Fruit fly (Drosophila melanogaster) whole organism, embryonic: ENCODE measurements around the gene Sirup.

ENCODE experiments used
- Ada2b ChIP-seq: fragments of 200-800 bp; sonication (Bioruptor generic); IDR thresholded peaks from 2 replicates; pipeline ENCODE4 v1.3.6; 2022; ENCODE audit warnings: missing biosample characterization, missing genetic modification characterization
- Awh ChIP-seq: fragments of 200-800 bp; sonication (Bioruptor generic); IDR thresholded peaks from 2 replicates; pipeline ENCODE4, ENCODE4 v1.3.6; 2022; ENCODE audit warnings: missing biosample characterization, missing genetic modification characterization
- CG10462 ChIP-seq: fragments of 200-800 bp; sonication (Bioruptor generic); optimal IDR thresholded peaks from 2 replicates; lab custom pipeline; 2016; ENCODE audit warnings: missing biosample characterization, missing genetic modification characterization
- CG11456 ChIP-seq: fragments of 200-800 bp; sonication (Bioruptor generic); IDR thresholded peaks from 3 replicates; pipeline ENCODE4 v1.3.6; 2022; ENCODE audit warnings: missing biosample characterization, missing genetic modification characterization
- CG1233 ChIP-seq: fragments of 200-800 bp; sonication (Bioruptor generic); optimal IDR thresholded peaks from 4 replicates; lab custom pipeline; 2018; ENCODE audit warnings: missing biosample characterization, mild to moderate bottlenecking, missing genetic modification characterization
- CG13424 ChIP-seq: fragments of 200-800 bp; sonication (Bioruptor generic); optimal IDR thresholded peaks from 2 replicates; lab custom pipeline; 2019; ENCODE audit warnings: missing biosample characterization, mild to moderate bottlenecking, missing genetic modification characterization, moderate library complexity
- CG13775 ChIP-seq: fragments of 200-800 bp; sonication (Bioruptor generic); optimal IDR thresholded peaks from 3 replicates; lab custom pipeline; 2017; ENCODE audit warnings: missing biosample characterization, mild to moderate bottlenecking, missing genetic modification characterization
- CG14860 ChIP-seq: fragments of 200-800 bp; sonication (Bioruptor generic); IDR thresholded peaks from 3 replicates; pipeline ENCODE4 v1.3.6; 2022; ENCODE audit warnings: missing biosample characterization, missing genetic modification characterization; ENCODE audit not compliant: partially characterized antibody
- CG15073 ChIP-seq: fragments of 200-800 bp; sonication (Bioruptor generic); optimal IDR thresholded peaks from 2 replicates; lab custom pipeline; 2016; ENCODE audit warnings: missing biosample characterization, missing genetic modification characterization
- CG15514 ChIP-seq: fragments of 200-800 bp; sonication (Bioruptor generic); optimal IDR thresholded peaks from 3 replicates; lab custom pipeline; 2017; ENCODE audit warnings: missing biosample characterization, missing genetic modification characterization, mild to moderate bottlenecking, moderate library complexity, missing genetic modification reagents
- CG17829 ChIP-seq: fragments of 200-800 bp; optimal IDR thresholded peaks from 2 replicates; lab custom pipeline; 2019; ENCODE audit warnings: missing biosample characterization, mild to moderate bottlenecking, missing genetic modification characterization, moderate library complexity
- CG18476 ChIP-seq: fragments of 200-800 bp; sonication (Bioruptor generic); optimal IDR thresholded peaks from 2 replicates; lab custom pipeline; 2016; ENCODE audit warnings: missing biosample characterization, mild to moderate bottlenecking, missing genetic modification characterization
- CG18764 ChIP-seq: fragments of 200-800 bp; sonication (Bioruptor generic); optimal IDR thresholded peaks from 3 replicates; lab custom pipeline; 2016; ENCODE audit warnings: missing biosample characterization, missing genetic modification characterization
- CG2129 ChIP-seq: fragments of 200-800 bp; sonication (Bioruptor generic); IDR thresholded peaks from 2 replicates; pipeline ENCODE4 v1.3.6; 2022; ENCODE audit warnings: missing biosample characterization, missing genetic modification characterization; ENCODE audit not compliant: partially characterized antibody
- CG2712 ChIP-seq: fragments of 200-800 bp; optimal IDR thresholded peaks from 3 replicates; lab custom pipeline; 2019; ENCODE audit warnings: missing biosample characterization, mild to moderate bottlenecking, missing genetic modification characterization, moderate library complexity
- CG34224 ChIP-seq: fragments of 200-800 bp; sonication (Bioruptor generic); IDR thresholded peaks from 3 replicates; pipeline ENCODE4 v1.3.6; 2022; ENCODE audit warnings: missing biosample characterization, missing genetic modification characterization; ENCODE audit not compliant: partially characterized antibody
- CG43689 ChIP-seq: fragments of 200-800 bp; sonication (Bioruptor generic); IDR thresholded peaks from 2 replicates; pipeline ENCODE4 v1.3.6; 2022; ENCODE audit warnings: missing biosample characterization, missing genetic modification characterization
- CG4404 ChIP-seq: fragments of 200-800 bp; sonication (Bioruptor generic); IDR thresholded peaks from 2 replicates; pipeline ENCODE4 v1.3.6; 2022; ENCODE audit warnings: missing biosample characterization, missing genetic modification characterization
- CG4617 ChIP-seq: fragments of 200-800 bp; sonication (Bioruptor generic); optimal IDR thresholded peaks from 3 replicates; lab custom pipeline; 2016; ENCODE audit warnings: missing biosample characterization, missing genetic modification characterization, borderline replicate concordance
- CG5953 ChIP-seq: fragments of 200-800 bp; sonication (Bioruptor generic); IDR thresholded peaks from 2 replicates; pipeline ENCODE4 v1.3.6; 2022; ENCODE audit warnings: missing biosample characterization, missing genetic modification characterization
- CG7357 ChIP-seq: fragments of 200-800 bp; sonication (Bioruptor generic); IDR thresholded peaks from 3 replicates; pipeline ENCODE4 v1.3.6; 2022; ENCODE audit warnings: missing biosample characterization, missing genetic modification characterization
- CTCF ChIP-seq: fragments of 200-800 bp; sonication (Bioruptor generic); optimal IDR thresholded peaks from 2 replicates; lab custom pipeline; 2017; ENCODE audit warnings: missing biosample characterization, mild to moderate bottlenecking, missing genetic modification characterization, moderate library complexity
- CoRest ChIP-seq: fragments of 200-800 bp; sonication (Bioruptor generic); optimal IDR thresholded peaks from 3 replicates; lab custom pipeline; 2018; ENCODE audit warnings: missing biosample characterization, mild to moderate bottlenecking, missing genetic modification characterization, moderate library complexity
- Deaf1 ChIP-seq: fragments of 200-800 bp; optimal IDR thresholded peaks from 3 replicates; lab custom pipeline; 2019; ENCODE audit warnings: missing biosample characterization, mild to moderate bottlenecking, missing genetic modification characterization, moderate library complexity
- Dll ChIP-seq: fragments of 200-800 bp; sonication (Bioruptor generic); IDR thresholded peaks from 4 replicates; pipeline ENCODE4 v1.3.6; 2022; ENCODE audit warnings: missing biosample characterization, missing genetic modification characterization; ENCODE audit not compliant: partially characterized antibody
- Mes4 ChIP-seq: fragments of 200-800 bp; sonication (Bioruptor generic); optimal IDR thresholded peaks from 2 replicates; lab custom pipeline; 2016; ENCODE audit warnings: missing biosample characterization, missing genetic modification characterization
- Nf-YA ChIP-seq: fragments of 200-800 bp; sonication (Bioruptor generic); IDR thresholded peaks from 2 replicates; pipeline ENCODE4 v1.3.6; 2022; ENCODE audit warnings: missing biosample characterization, missing genetic modification characterization
- Ptx1 ChIP-seq: fragments of 200-800 bp; sonication (Bioruptor generic); IDR thresholded peaks from 2 replicates; pipeline ENCODE4 v1.3.6; 2022; ENCODE audit warnings: missing biosample characterization, missing genetic modification characterization
- Rfx ChIP-seq: fragments of 200-800 bp; sonication (Bioruptor generic); IDR thresholded peaks from 2 replicates; pipeline ENCODE4 v1.3.6; 2022; ENCODE audit warnings: missing biosample characterization, missing genetic modification characterization
- Scr ChIP-seq: fragments of 200-800 bp; sonication (Bioruptor generic); IDR thresholded peaks from 2 replicates; pipeline ENCODE4 v1.3.6; 2022; ENCODE audit warnings: missing biosample characterization, missing genetic modification characterization; ENCODE audit not compliant: partially characterized antibody
- Sox100B ChIP-seq: fragments of 200-800 bp; sonication (Bioruptor generic); optimal IDR thresholded peaks from 3 replicates; lab custom pipeline; 2018; ENCODE audit warnings: missing biosample characterization, mild to moderate bottlenecking, missing genetic modification characterization
- Taf1 ChIP-seq: fragments of 200-800 bp; sonication (Bioruptor generic); IDR thresholded peaks from 2 replicates; pipeline ENCODE4 v1.3.6; 2022; ENCODE audit warnings: missing biosample characterization, missing genetic modification characterization
- abd-A ChIP-seq: fragments of 200-800 bp; sonication (Bioruptor generic); optimal IDR thresholded peaks from 3 replicates; lab custom pipeline; 2019; ENCODE audit warnings: missing biosample characterization, mild to moderate bottlenecking, missing genetic modification characterization, moderate library complexity
- bbx ChIP-seq: fragments of 200-800 bp; sonication (Bioruptor generic); IDR thresholded peaks from 2 replicates; pipeline ENCODE4 v1.3.6; 2022; ENCODE audit warnings: missing biosample characterization, missing genetic modification characterization; ENCODE audit not compliant: partially characterized antibody
- caup ChIP-seq: fragments of 200-800 bp; sonication (Bioruptor generic); optimal IDR thresholded peaks from 3 replicates; lab custom pipeline; 2017; ENCODE audit warnings: missing biosample characterization, mild to moderate bottlenecking, missing genetic modification characterization, moderate library complexity; ENCODE audit not compliant: severe bottlenecking
- da ChIP-seq: fragments of 200-800 bp; sonication (Bioruptor generic); optimal IDR thresholded peaks from 2 replicates; lab custom pipeline; 2016; ENCODE audit warnings: missing biosample characterization, missing genetic modification characterization
- dati ChIP-seq: fragments of 200-800 bp; sonication (Bioruptor generic); IDR thresholded peaks from 2 replicates; pipeline ENCODE4 v1.3.6; 2022; ENCODE audit warnings: missing biosample characterization, missing genetic modification characterization
- dysf ChIP-seq: fragments of 200-800 bp; sonication (Bioruptor generic); IDR thresholded peaks from 3 replicates; pipeline ENCODE4 v1.3.6; 2022; ENCODE audit warnings: missing biosample characterization, missing genetic modification characterization
- en ChIP-seq: fragments of 200-800 bp; sonication (Bioruptor generic); optimal IDR thresholded peaks from 2 replicates; lab custom pipeline; 2016; ENCODE audit warnings: missing biosample characterization, missing genetic modification characterization
- exex ChIP-seq: fragments of 200-800 bp; sonication (Bioruptor generic); optimal IDR thresholded peaks from 4 replicates; lab custom pipeline; 2018; ENCODE audit warnings: missing biosample characterization, mild to moderate bottlenecking, missing genetic modification characterization, moderate library complexity
- fru ChIP-seq: fragments of >200 bp; optimal IDR thresholded peaks from 2 replicates; lab custom pipeline; 2017
- fu2 ChIP-seq: fragments of 200-800 bp; sonication (Bioruptor generic); optimal IDR thresholded peaks from 2 replicates; lab custom pipeline; 2016; ENCODE audit warnings: missing biosample characterization, missing genetic modification characterization
- kah ChIP-seq: fragments of 200-800 bp; sonication (Bioruptor generic); optimal IDR thresholded peaks from 2 replicates; lab custom pipeline; 2018; ENCODE audit warnings: missing biosample characterization, mild to moderate bottlenecking, missing genetic modification characterization
- luna ChIP-seq: fragments of 200-800 bp; sonication (Bioruptor generic); optimal IDR thresholded peaks from 2 replicates; lab custom pipeline; 2016; ENCODE audit warnings: missing biosample characterization, missing genetic modification characterization
- pb ChIP-seq: fragments of 200-800 bp; sonication (Bioruptor generic); optimal IDR thresholded peaks from 3 replicates; lab custom pipeline; 2016; ENCODE audit warnings: missing biosample characterization, missing genetic modification characterization
- rib ChIP-seq: fragments of 200-800 bp; sonication (Bioruptor generic); IDR thresholded peaks from 2 replicates; pipeline ENCODE4 v1.3.6; 2022; ENCODE audit warnings: missing biosample characterization, missing genetic modification characterization
- slou ChIP-seq: fragments of 200-800 bp; sonication (Bioruptor generic); optimal IDR thresholded peaks from 3 replicates; lab custom pipeline; 2016; ENCODE audit warnings: missing biosample characterization, missing genetic modification characterization
- sob ChIP-seq: fragments of 200-800 bp; sonication (Bioruptor generic); IDR thresholded peaks from 2 replicates; pipeline ENCODE4 v1.3.6; 2022; ENCODE audit warnings: missing biosample characterization, missing genetic modification characterization
- tin ChIP-seq: fragments of 200-800 bp; sonication (Bioruptor generic); optimal IDR thresholded peaks from 3 replicates; lab custom pipeline; 2016; ENCODE audit warnings: missing biosample characterization, missing genetic modification characterization
- vvl ChIP-seq: fragments of 200-800 bp; sonication (Bioruptor generic); IDR thresholded peaks from 2 replicates; pipeline ENCODE4 v1.3.6; 2022; ENCODE audit warnings: missing biosample characterization, missing genetic modification characterization
- yki ChIP-seq: fragments of >200 bp; optimal IDR thresholded peaks from 3 replicates; lab custom pipeline; 2018

Gene Sirup

dm6 chr2L:7957068-7957868 lies 41.4 kb upstream of the Sirup start (continued):
- TF ChIP-seq Mes4 (GFP tag; lab: Kevin White, UChicago): no peak
- peak; percentile 39 for TF ChIP-seq CG13424 (tag; lab: Kevin White, UChicago)
- TF ChIP-seq fu2 (GFP tag; lab: Kevin White, UChicago): no peak
- TF ChIP-seq CG18476 (GFP tag; lab: Kevin White, UChicago): no peak
- TF ChIP-seq tin (GFP tag; lab: Kevin White, UChicago): peak; percentile 46
- TF ChIP-seq bbx (GFP tag; lab: Robert Waterston, UW): no peak
- TF ChIP-seq CTCF (GFP tag; lab: Kevin White, UChicago): peak; percentile 13
- no peak for TF ChIP-seq Taf1 (GFP tag; lab: Robert Waterston, UW)
- TF ChIP-seq CG1233: no peak
- peak; percentile 12 for TF ChIP-seq CG13775 (GFP tag; lab: Kevin White, UChicago)
- no peak for TF ChIP-seq fru
- TF ChIP-seq kah (GFP tag; lab: Kevin White, UChicago): no peak
- TF ChIP-seq slou (GFP tag; lab: Kevin White, UChicago): no peak
- TF ChIP-seq yki (lab: Kevin White, UChicago): no peak
- TF ChIP-seq caup (GFP tag; lab: Kevin White, UChicago): peak; percentile 35
- TF ChIP-seq Rfx (GFP tag; lab: Robert Waterston, UW): 0 out of 2 replicates have a peak, but pooled peaks have one; percentile 31
- no peak for TF ChIP-seq CG2129 (GFP tag; lab: Robert Waterston, UW)
- no peak for TF ChIP-seq CG15073 (GFP tag; lab: Kevin White, UChicago)
- no peak for TF ChIP-seq CG34224 (GFP tag; lab: Robert Waterston, UW)
- TF ChIP-seq vvl (GFP tag; lab: Robert Waterston, UW): no peak
- peak; percentile 73 for TF ChIP-seq dysf (GFP tag; lab: Robert Waterston, UW)
- no peak for TF ChIP-seq CG18764 (GFP tag; lab: Kevin White, UChicago)
- TF ChIP-seq CG7357 (GFP tag; lab: Robert Waterston, UW): peak; percentile 54; the same call in 2 of the 3 replicates
- peak; percentile 42 for TF ChIP-seq CG2712 (tag; lab: Kevin White, UChicago)
- TF ChIP-seq CG14860 (GFP tag; lab: Robert Waterston, UW): no peak
- TF ChIP-seq abd-A: no peak
- TF ChIP-seq Dll (GFP tag; lab: Robert Waterston, UW): no peak
- TF ChIP-seq CG43689 (GFP tag; lab: Robert Waterston, UW): no peak
- TF ChIP-seq en (GFP tag; lab: Kevin White, UChicago): no peak
- TF ChIP-seq CG11456 (GFP tag; lab: Robert Waterston, UW): no peak
- TF ChIP-seq sob (GFP tag; lab: Robert Waterston, UW): no peak
- TF ChIP-seq Deaf1 (tag; lab: Kevin White, UChicago): no peak
- 0 out of 2 replicates have a peak, but pooled peaks have one; percentile 32 for TF ChIP-seq Ada2b (GFP tag; lab: Robert Waterston, UW)
- no peak; the same call in 1 of the 2 replicates for TF ChIP-seq CG5953 (GFP tag; lab: Robert Waterston, UW)
- TF ChIP-seq da (GFP tag; lab: Kevin White, UChicago): no peak
- TF ChIP-seq exex (tag; lab: Kevin White, UChicago): no peak
- TF ChIP-seq CG17829: peak; percentile 9
- TF ChIP-seq CoRest (tag; lab: Kevin White, UChicago): peak; percentile 78
- peak; percentile 79 for TF ChIP-seq Sox100B (GFP tag; lab: Kevin White, UChicago)
- no peak for TF ChIP-seq CG4404 (GFP tag; lab: Robert Waterston, UW)
- TF ChIP-seq dati: no peak
- TF ChIP-seq Nf-YA (GFP tag; lab: Robert Waterston, UW): peak; percentile 48; the same call in 1 of the 2 replicates
- TF ChIP-seq luna (GFP tag; lab: Kevin White, UChicago): no peak
- TF ChIP-seq Ptx1 (GFP tag; lab: Robert Waterston, UW): peak; percentile 65
- TF ChIP-seq CG10462 (GFP tag; lab: Kevin White, UChicago): no peak
- TF ChIP-seq pb (GFP tag; lab: Kevin White, UChicago): no peak
- TF ChIP-seq Scr: no peak
- no peak for TF ChIP-seq rib (GFP tag; lab: Robert Waterston, UW)
- TF ChIP-seq CG15514: peak; percentile 14
- TF ChIP-seq Awh: 0 out of 2 replicates have a peak, but pooled peaks have one; percentile 21
- TF ChIP-seq CG4617 (GFP tag; lab: Kevin White, UChicago): no peak
